Worm (Caenorhabditis elegans) whole organism, L4 larva: ENCODE results near the gene Y43F4A.1.

Source experiments
- F37D6.2 ChIP-seq: sonication (generic microtip); optimal IDR thresholded peaks from 2 replicates; lab custom pipeline; 2016; ENCODE audit warnings: mild to moderate bottlenecking, missing genetic modification characterization, missing compliant biosample characterization
- F49E8.2 ChIP-seq: sonication (generic microtip); optimal IDR thresholded peaks from 2 replicates; lab custom pipeline; 2016; ENCODE audit warnings: missing compliant biosample characterization, mild to moderate bottlenecking, missing genetic modification characterization, borderline replicate concordance
- R02D3.7 ChIP-seq: fragments of 150-350 bp; sonication (generic microtip); optimal IDR thresholded peaks from 3 replicates; lab custom pipeline; 2014; ENCODE audit warnings: missing biosample characterization, missing genetic modification characterization
- T20F7.1 ChIP-seq: fragments of 200-800 bp; sonication (Bioruptor generic); optimal IDR thresholded peaks from 2 replicates; lab custom pipeline; 2018; ENCODE audit warnings: mild to moderate bottlenecking, missing genetic modification characterization, missing compliant biosample characterization
- T26A8.4 ChIP-seq: fragments of 200-800 bp; sonication (Bioruptor generic); IDR thresholded peaks from 2 replicates; pipeline ENCODE4 v1.3.6; 2022; ENCODE audit warnings: missing genetic modification characterization, missing compliant biosample characterization
- Y105C5A.15 ChIP-seq: fragments of 200-800 bp; sonication (Bioruptor generic); IDR thresholded peaks from 2 replicates; pipeline ENCODE4 v1.3.6; 2022; ENCODE audit warnings: missing genetic modification characterization, missing compliant biosample characterization
- Y48G9A.11 ChIP-seq: fragments of 200-800 bp; sonication (Bioruptor generic); IDR thresholded peaks from 2 replicates; pipeline ENCODE4 v1.3.6; 2022; ENCODE audit warnings: missing genetic modification reagents, missing genetic modification characterization, missing compliant biosample characterization
- Y5F2A.4 ChIP-seq: fragments of 200-800 bp; sonication (Bioruptor generic); optimal IDR thresholded peaks from 2 replicates; lab custom pipeline; 2018; ENCODE audit warnings: mild to moderate bottlenecking, missing genetic modification characterization, missing compliant biosample characterization
- ZK546.5 ChIP-seq, 2 experiments: sonication (generic microtip); optimal IDR thresholded peaks; 2 replicates each; lab custom pipeline; 2017; ENCODE audit warnings: missing biosample characterization in 2 of 2, missing genetic modification characterization in 2 of 2
- aly-2 ChIP-seq: sonication (generic microtip); optimal IDR thresholded peaks from 2 replicates; lab custom pipeline; 2018; ENCODE audit warnings: missing biosample characterization, missing genetic modification characterization
- arid-1 ChIP-seq: fragments of 200-800 bp; sonication (Bioruptor generic); conservative IDR thresholded peaks from 2 replicates; pipeline ENCODE4 v1.3.6; 2022; ENCODE audit warnings: missing genetic modification reagents, missing genetic modification characterization, missing compliant biosample characterization
- attf-4 ChIP-seq: sonication (generic microtip); optimal IDR thresholded peaks from 3 replicates; lab custom pipeline; 2017; ENCODE audit warnings: missing biosample characterization, missing genetic modification characterization
- ceh-20 ChIP-seq: fragments of 200-800 bp; sonication (Bioruptor generic); IDR thresholded peaks from 2 replicates; pipeline ENCODE4 v1.3.6; 2022; ENCODE audit warnings: missing genetic modification reagents, missing genetic modification characterization, missing compliant biosample characterization
- ceh-32 ChIP-seq: sonication (generic microtip); optimal IDR thresholded peaks from 2 replicates; lab custom pipeline; 2016; ENCODE audit warnings: mild to moderate bottlenecking, missing genetic modification characterization, missing compliant biosample characterization; ENCODE audit not compliant: poor library complexity
- ceh-62 ChIP-seq: sonication (generic microtip); optimal IDR thresholded peaks from 2 replicates; lab custom pipeline; 2017; ENCODE audit warnings: missing biosample characterization, missing genetic modification characterization
- daf-12 ChIP-seq: fragments of 150-350 bp; optimal IDR thresholded peaks from 2 replicates; lab custom pipeline; 2014; ENCODE audit warnings: missing biosample characterization, missing genetic modification reagents, missing genetic modification characterization
- daf-8 ChIP-seq: fragments of 200-800 bp; sonication (Bioruptor generic); IDR thresholded peaks from 2 replicates; pipeline ENCODE4 v1.3.6; 2022; ENCODE audit warnings: missing genetic modification characterization, missing compliant biosample characterization
- dve-1 ChIP-seq: sonication (generic microtip); optimal IDR thresholded peaks from 2 replicates; lab custom pipeline; 2017; ENCODE audit warnings: antibody characterized with exemption, mild to moderate bottlenecking, missing genetic modification characterization, missing compliant biosample characterization; ENCODE audit not compliant: insufficient read depth
- egl-27 ChIP-seq: sonication (generic microtip); optimal IDR thresholded peaks from 3 replicates; lab custom pipeline; 2017; ENCODE audit warnings: missing biosample characterization, missing genetic modification reagents, missing genetic modification characterization
- egl-43 ChIP-seq: fragments of 200-800 bp; sonication (Bioruptor generic); IDR thresholded peaks from 2 replicates; pipeline ENCODE4 v1.3.6; 2022; ENCODE audit warnings: missing genetic modification reagents, missing genetic modification characterization, missing compliant biosample characterization
- fos-1 ChIP-seq: fragments of 150-350 bp; optimal IDR thresholded peaks from 2 replicates; lab custom pipeline; 2014; ENCODE audit warnings: missing biosample characterization, missing genetic modification characterization
- gei-8 ChIP-seq: fragments of 200-800 bp; sonication (Bioruptor generic); optimal IDR thresholded peaks from 2 replicates; lab custom pipeline; 2018; ENCODE audit warnings: mild to moderate bottlenecking, missing genetic modification characterization, missing compliant biosample characterization
- hmg-1.1 ChIP-seq: fragments of 200-800 bp; sonication (Bioruptor generic); IDR thresholded peaks from 2 replicates; pipeline ENCODE4 v1.3.6; 2022; ENCODE audit warnings: missing genetic modification reagents, missing genetic modification characterization, missing compliant biosample characterization
- jun-1 ChIP-seq: fragments of 150-350 bp; optimal IDR thresholded peaks from 2 replicates; lab custom pipeline; 2014; ENCODE audit warnings: missing biosample characterization, missing genetic modification reagents, missing genetic modification characterization
- lin-1 ChIP-seq: fragments of 200-800 bp; sonication (Bioruptor generic); IDR thresholded peaks from 2 replicates; pipeline ENCODE4 v1.3.6; 2022; ENCODE audit warnings: missing genetic modification reagents, missing genetic modification characterization, missing compliant biosample characterization
- lin-13 ChIP-seq: fragments of 150-350 bp; optimal IDR thresholded peaks from 2 replicates; lab custom pipeline; 2014; ENCODE audit warnings: missing biosample characterization, missing genetic modification reagents, missing genetic modification characterization
- lin-15B ChIP-seq: fragments of 150-350 bp; sonication (generic microtip); optimal IDR thresholded peaks from 3 replicates; lab custom pipeline; 2014; ENCODE audit warnings: missing biosample characterization, missing genetic modification characterization
- lin-38 ChIP-seq: fragments of 200-800 bp; sonication (Bioruptor generic); IDR thresholded peaks from 2 replicates; pipeline ENCODE4 v1.3.6; 2022; ENCODE audit warnings: missing genetic modification reagents, missing genetic modification characterization, missing compliant biosample characterization
- lir-3 ChIP-seq: sonication (generic microtip); optimal IDR thresholded peaks from 2 replicates; lab custom pipeline; 2016; ENCODE audit warnings: mild to moderate bottlenecking, missing genetic modification characterization, missing compliant biosample characterization
- lsy-2 ChIP-seq, 2 experiments: fragments of 150-350 bp in 1 of 2; sonication (generic microtip) in 1 of 2; optimal IDR thresholded peaks; 2 replicates each; lab custom pipeline; 2014 to 2017; ENCODE audit warnings: missing biosample characterization in 2 of 2, missing genetic modification characterization in 2 of 2
- mdl-1 ChIP-seq, 2 experiments: fragments of 150-350 bp in 1 of 2; sonication (generic microtip) in 1 of 2; optimal IDR thresholded peaks; 2 replicates each; lab custom pipeline; 2014 to 2017; ENCODE audit warnings: missing biosample characterization in 2 of 2, missing genetic modification characterization in 2 of 2
- mes-2 ChIP-seq: sonication (generic microtip); optimal IDR thresholded peaks from 2 replicates; lab custom pipeline; 2016; ENCODE audit warnings: missing genotype, mild to moderate bottlenecking, missing genetic modification characterization, missing compliant biosample characterization; ENCODE audit not compliant: poor library complexity, severe bottlenecking
- mxl-2 ChIP-seq: fragments of 200-800 bp; sonication (Bioruptor generic); conservative IDR thresholded peaks from 2 replicates; pipeline ENCODE4 v1.3.6; 2022; ENCODE audit warnings: missing genetic modification reagents, missing genetic modification characterization, missing compliant biosample characterization
- mxl-3 ChIP-seq: fragments of 200-800 bp; sonication (Bioruptor generic); optimal IDR thresholded peaks from 2 replicates; lab custom pipeline; 2018; ENCODE audit warnings: mild to moderate bottlenecking, missing genetic modification characterization, missing compliant biosample characterization
- nhr-11 ChIP-seq: fragments of 150-350 bp; optimal IDR thresholded peaks from 2 replicates; lab custom pipeline; 2014; ENCODE audit warnings: missing biosample characterization, missing genetic modification characterization
- nhr-111 ChIP-seq: fragments of 200-800 bp; sonication (Bioruptor generic); optimal IDR thresholded peaks from 2 replicates; lab custom pipeline; 2018; ENCODE audit warnings: mild to moderate bottlenecking, missing genetic modification characterization, missing compliant biosample characterization
- nhr-237 ChIP-seq: sonication (generic microtip); optimal IDR thresholded peaks from 2 replicates; lab custom pipeline; 2017; ENCODE audit warnings: missing biosample characterization, missing genetic modification characterization
- nhr-6 ChIP-seq: fragments of 150-350 bp; optimal IDR thresholded peaks from 2 replicates; lab custom pipeline; 2014; ENCODE audit warnings: missing biosample characterization, missing genetic modification characterization
- nhr-76 ChIP-seq: fragments of 150-350 bp; optimal IDR thresholded peaks from 2 replicates; lab custom pipeline; 2014; ENCODE audit warnings: missing biosample characterization, missing genetic modification characterization
- php-3 ChIP-seq: fragments of 200-800 bp; sonication (Bioruptor generic); IDR thresholded peaks from 2 replicates; pipeline ENCODE4 v1.3.6; 2022; ENCODE audit warnings: missing genetic modification reagents, missing genetic modification characterization, missing compliant biosample characterization
- rbr-2 ChIP-seq: sonication (generic microtip); optimal IDR thresholded peaks from 2 replicates; lab custom pipeline; 2016; ENCODE audit warnings: missing genotype, missing genetic modification characterization, missing compliant biosample characterization
- sdz-12 ChIP-seq: fragments of 200-800 bp; sonication (Bioruptor generic); optimal IDR thresholded peaks from 2 replicates; lab custom pipeline; 2018; ENCODE audit warnings: mild to moderate bottlenecking, missing genetic modification characterization, missing compliant biosample characterization
- set-16 ChIP-seq: fragments of 200-800 bp; sonication (Bioruptor generic); IDR thresholded peaks from 2 replicates; pipeline ENCODE4 v1.3.6; 2022; ENCODE audit warnings: missing genetic modification reagents, missing genetic modification characterization, missing compliant biosample characterization
- tag-97 ChIP-seq: fragments of 200-800 bp; sonication (Bioruptor generic); IDR thresholded peaks from 2 replicates; pipeline ENCODE4 v1.3.6; 2022; ENCODE audit warnings: missing genetic modification characterization, missing compliant biosample characterization
- tra-1 ChIP-seq: fragments of 200-800 bp; sonication (Bioruptor generic); IDR thresholded peaks from 2 replicates; pipeline ENCODE4 v1.3.6; 2022; ENCODE audit warnings: missing genetic modification reagents, missing genetic modification characterization, missing compliant biosample characterization
- unc-39 ChIP-seq: sonication (generic microtip); optimal IDR thresholded peaks from 2 replicates; lab custom pipeline; 2017; ENCODE audit warnings: missing biosample characterization, missing genetic modification characterization
- unc-62 ChIP-seq, 3 experiments: fragments of 150-350 bp in 1 of 3; sonication (generic microtip); optimal IDR thresholded peaks in 2 of 3; peaks in 1 of 3; 1 replicate in 1 of 3; 2 replicates in 2 of 3; lab custom pipeline; 2014 to 2017; ENCODE audit warnings: missing biosample characterization in 3 of 3, missing genetic modification characterization in 3 of 3, missing genetic modification reagents in 3 of 3, missing genotype in 1 of 3
- zag-1 ChIP-seq: fragments of 150-350 bp; optimal IDR thresholded peaks from 2 replicates; lab custom pipeline; 2014; ENCODE audit warnings: missing biosample characterization, missing genetic modification characterization
- zfp-2 ChIP-seq: sonication (generic microtip); optimal IDR thresholded peaks from 2 replicates; lab custom pipeline; 2016; ENCODE audit warnings: mild to moderate bottlenecking, missing genetic modification characterization, missing compliant biosample characterization
- ztf-11 ChIP-seq: fragments of 150-350 bp; optimal IDR thresholded peaks from 2 replicates; lab custom pipeline; 2014; ENCODE audit warnings: missing biosample characterization, missing genetic modification characterization
- ztf-7 ChIP-seq: fragments of 150-350 bp; optimal IDR thresholded peaks from 2 replicates; lab custom pipeline; 2014; ENCODE audit warnings: missing biosample characterization, missing genetic modification characterization

Y43F4A.1 gene

ce11 chrIII:13275784-13276183, 52.9 kb downstream of the Y43F4A.1 start (continued):
- TF ChIP-seq set-16 (GFP tag; lab: Robert Waterston, UW) (peak; percentile 80), arid-1 (GFP tag; lab: Robert Waterston, UW) (no peak), nhr-237 (tag; lab: Kevin White, UChicago) (no peak), sdz-12 (peak; percentile 15), lin-15B (tag; lab: Kevin White, UChicago) (no peak), Y5F2A.4 (no peak), zfp-2 (no peak), dve-1 (peak; percentile 60), ceh-32 (tag; lab: Kevin White, UChicago) (no peak), mxl-2 (GFP tag; lab: Robert Waterston, UW) (no peak), unc-39 (no peak), nhr-6 (peak; percentile 26), tag-97 (GFP tag; lab: Robert Waterston, UW) (no peak), ZK546.5 (tag; optimal IDR thresholded peaks at IDR 0.05; lab: Kevin White, UChicago) (no peak), mes-2 (tag; lab: Kevin White, UChicago) (peak; percentile 41), mdl-1 (tag; optimal IDR thresholded peaks at IDR 0.05; lab: Kevin White, UChicago) (peak in 1 of 2 experiments; percentile 77), T20F7.1 (GFP tag; lab: Kevin White, UChicago) (no peak), nhr-11 (tag; lab: Kevin White, UChicago) (peak; percentile 39), nhr-76 (tag; lab: Kevin White, UChicago) (no peak), Y48G9A.11 (GFP tag; lab: Robert Waterston, UW) (no peak), jun-1 (tag; lab: Kevin White, UChicago) (no peak), daf-12 (tag; lab: Kevin White, UChicago) (no peak), gei-8 (GFP tag; lab: Kevin White, UChicago) (no peak), ztf-11 (tag; lab: Kevin White, UChicago) (no peak), F37D6.2 (tag; lab: Kevin White, UChicago) (peak; percentile 62), lin-1 (no peak), ceh-20 (GFP tag; lab: Robert Waterston, UW) (peak; percentile 58; the same call in 1 of the 2 replicates), nhr-111 (GFP tag; lab: Kevin White, UChicago) (no peak), aly-2 (tag; lab: Kevin White, UChicago) (no peak), R02D3.7 (tag; lab: Kevin White, UChicago) (no peak), php-3 (GFP tag; lab: Robert Waterston, UW) (no peak), egl-27 (tag; lab: Kevin White, UChicago) (no peak), hmg-1.1 (GFP tag; lab: Robert Waterston, UW) (peak; percentile 72), lir-3 (tag; lab: Kevin White, UChicago) (no peak), rbr-2 (peak; percentile 83), mxl-3 (GFP tag; lab: Kevin White, UChicago) (no peak), lin-38 (GFP tag; lab: Robert Waterston, UW) (peak; percentile 51), T26A8.4 (GFP tag; lab: Robert Waterston, UW) (0 out of 2 replicates have a peak, but pooled peaks have one; percentile 25), lin-13 (GFP tag; lab: Kevin White, UChicago) (no peak), lsy-2 (tag; optimal IDR thresholded peaks at IDR 0.05; lab: Kevin White, UChicago) (peak; percentile 21 to 80), ztf-7 (tag; lab: Kevin White, UChicago) (no peak), zag-1 (tag; lab: Kevin White, UChicago) (peak; percentile 56), F49E8.2 (tag; lab: Kevin White, UChicago) (no peak), fos-1 (tag; lab: Kevin White, UChicago) (no peak), tra-1 (GFP tag; lab: Robert Waterston, UW) (no peak), Y105C5A.15 (GFP tag; lab: Robert Waterston, UW) (no peak), daf-8 (GFP tag; lab: Robert Waterston, UW) (no peak), unc-62 (GFP tag; optimal IDR thresholded peaks at IDR 0.05 in 1 of 2; lab: Kevin White, UChicago) (peak in 1 of 2 experiments; percentile 99), unc-62 (tag; optimal IDR thresholded peaks at IDR 0.05; lab: Kevin White, UChicago) (no peak), attf-4 (tag; lab: Kevin White, UChicago) (no peak), egl-43 (GFP tag; lab: Robert Waterston, UW) (peak; percentile 85; the same call in 1 of the 2 replicates), ceh-62 (no peak)
